Worm (Caenorhabditis elegans): Measurements from ENCODE around the gene C29E4.12.

ce11 chrIII:7925968-7926367, 15.0 kb upstream of the C29E4.12 start:
- TF ChIP-seq attf-3 (GFP tag; conservative IDR thresholded peaks at IDR 0.05) (no peak), bed-2 (GFP tag; IDR thresholded peaks at IDR 0.05) (no peak), unc-130 (GFP tag; optimal IDR thresholded peaks at IDR 0.05) (no peak)

All from whole organism, young adult.